Fruit fly (Drosophila melanogaster): ENCODE measurements around the gene CG44000.

The CG44000 gene

DNA sequence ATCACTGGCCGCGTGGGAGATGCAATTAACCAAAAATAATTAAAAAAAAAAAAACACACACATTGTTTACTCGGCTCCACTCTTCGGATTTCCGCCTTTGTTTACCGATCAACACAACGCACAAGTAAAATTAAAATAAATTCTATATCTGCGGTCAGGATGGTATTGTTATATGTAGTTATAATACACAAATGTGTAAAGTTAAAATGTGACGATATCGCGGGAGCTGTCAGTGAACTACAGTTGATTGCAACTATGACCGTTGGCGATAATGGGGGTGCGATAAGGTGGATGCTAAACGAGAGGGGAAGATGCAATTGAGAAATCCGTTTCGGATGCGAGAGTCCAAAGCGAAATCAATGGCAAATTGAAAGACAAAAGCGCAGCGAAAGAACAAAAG, 36.7 kb upstream of the CG44000 start:
- TF ChIP-seq CG8159 (tag; optimal IDR thresholded peaks at IDR 0.05) (no peak), Pif1B (GFP tag; optimal IDR thresholded peaks at IDR 0.05) (no peak), CG17806 (tag; optimal IDR thresholded peaks at IDR 0.05) (no peak), CG13204 (GFP tag; optimal IDR thresholded peaks at IDR 0.05) (no peak), D1 (tag; optimal IDR thresholded peaks at IDR 0.05) (no peak), CG4496 (GFP tag; IDR thresholded peaks at IDR 0.05) (no peak), EcR (GFP tag; optimal IDR thresholded peaks at IDR 0.05) (peak; percentile 47)

DNA sequence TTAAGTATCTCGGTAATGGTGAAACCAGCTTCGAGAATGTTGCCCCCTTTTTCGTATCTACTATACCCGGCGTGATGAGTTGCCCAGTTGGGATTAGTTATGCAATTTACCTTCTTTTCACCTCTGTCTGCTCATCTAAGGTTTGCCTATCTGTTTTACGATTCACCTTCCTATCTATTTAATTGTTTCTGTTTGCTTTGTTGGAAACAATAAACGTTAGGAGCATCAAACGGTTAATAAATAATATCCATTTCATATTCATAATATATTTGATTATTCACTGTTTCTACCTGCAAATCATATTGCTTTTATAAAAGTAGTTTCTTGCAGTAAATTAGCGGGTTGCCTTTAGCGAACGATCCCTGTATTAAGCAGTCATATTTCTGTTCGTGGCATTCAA, 35.8 kb upstream of the CG44000 start:
- TF ChIP-seq CG8301 (tag; optimal IDR thresholded peaks at IDR 0.05) (no peak), D1 (tag; optimal IDR thresholded peaks at IDR 0.05) (no peak), EcR (GFP tag; optimal IDR thresholded peaks at IDR 0.05) (peak; percentile 19), CG8159 (tag; optimal IDR thresholded peaks at IDR 0.05) (peak; percentile 0), Snoo (tag; optimal IDR thresholded peaks at IDR 0.05) (no peak), Ets98B (GFP tag; IDR thresholded peaks at IDR 0.05) (peak; percentile 25; the same call in 1 of the 2 replicates), CG32121 (GFP tag; IDR thresholded peaks at IDR 0.05) (no peak)

- TF ChIP-seq CG12605 (GFP tag; IDR thresholded peaks at IDR 0.05) (0 out of 2 replicates have a peak, but pooled peaks have one; percentile 12), rn (GFP tag; IDR thresholded peaks at IDR 0.05) (no peak), EcR (GFP tag; optimal IDR thresholded peaks at IDR 0.05) (peak; percentile 44), CG8301 (tag; optimal IDR thresholded peaks at IDR 0.05) (no peak), Pif1B (GFP tag; optimal IDR thresholded peaks at IDR 0.05) (no peak), CG4496 (GFP tag; IDR thresholded peaks at IDR 0.05) (peak; percentile 34; the same call in 1 of the 3 replicates), CG17806 (tag; optimal IDR thresholded peaks at IDR 0.05) (peak; percentile 11), Ets98B (GFP tag; IDR thresholded peaks at IDR 0.05) (no peak), CG15710 (tag; optimal IDR thresholded peaks at IDR 0.05) (no peak), Pif1A (GFP tag; optimal IDR thresholded peaks at IDR 0.05) (no peak)
These were observed 33.6 kb upstream of the CG44000 start, which contains the start of gene Rtnl1 for dm6 chr2L:5009306-5010030. Gene Rtnl1, minus strand, starts transcription at chr2L:5009720.

DNA sequence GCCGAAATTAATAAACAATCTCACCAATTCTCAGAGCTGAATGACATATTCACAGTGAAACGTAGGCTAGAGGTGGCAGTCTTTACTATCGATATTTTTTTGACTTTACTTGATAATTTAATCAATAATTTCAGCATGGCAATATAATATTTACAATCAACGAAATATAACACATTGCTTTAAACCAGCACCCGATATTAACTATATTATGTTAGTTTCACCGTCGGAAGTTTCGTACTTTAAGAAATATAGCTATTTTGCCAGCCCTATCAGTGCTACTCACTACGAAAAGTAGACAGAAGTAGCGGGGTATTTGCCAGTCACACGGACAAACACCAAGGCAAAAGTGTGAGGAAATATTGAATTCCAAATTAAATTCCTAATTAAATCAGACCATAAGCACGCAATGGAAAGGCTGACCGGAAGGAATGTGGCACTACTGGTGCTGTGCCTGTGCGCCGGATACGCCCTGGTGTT, 32.2 kb upstream of the CG44000 start, which contains the start of the genes CG31917, Tfb5 and SelT:
TSS of gene CG31917 (minus strand) at position 51 of the 477 bp plus-strand sequence.
TSS of gene Tfb5 (minus strand) at position 51 of the 477 bp plus-strand sequence.
TSS of gene SelT (plus strand) at position 139 of the 477 bp plus-strand sequence.
- no peak for TF ChIP-seq CG14655 (GFP tag; optimal IDR thresholded peaks at IDR 0.05)
- peak; percentile 13 for TF ChIP-seq CG17806 (tag; optimal IDR thresholded peaks at IDR 0.05)
- no peak for TF ChIP-seq CG12605 (GFP tag; IDR thresholded peaks at IDR 0.05)
- TF ChIP-seq EcR (GFP tag; optimal IDR thresholded peaks at IDR 0.05): peak; percentile 29
- no peak for TF ChIP-seq CG4496 (GFP tag; IDR thresholded peaks at IDR 0.05)
- TF ChIP-seq CG13204 (GFP tag; optimal IDR thresholded peaks at IDR 0.05): no peak
- TF ChIP-seq Pif1A (GFP tag; optimal IDR thresholded peaks at IDR 0.05): no peak
- no peak for TF ChIP-seq Snoo (tag; optimal IDR thresholded peaks at IDR 0.05)
- no peak for TF ChIP-seq Ets98B (GFP tag; IDR thresholded peaks at IDR 0.05)
- TF ChIP-seq CG8159 (tag; optimal IDR thresholded peaks at IDR 0.05): peak; percentile 31
- TF ChIP-seq rn (GFP tag; IDR thresholded peaks at IDR 0.05): no peak
- no peak for TF ChIP-seq CG32121 (GFP tag; IDR thresholded peaks at IDR 0.05)
- TF ChIP-seq CG15710 (tag; optimal IDR thresholded peaks at IDR 0.05): peak; percentile 43

DNA sequence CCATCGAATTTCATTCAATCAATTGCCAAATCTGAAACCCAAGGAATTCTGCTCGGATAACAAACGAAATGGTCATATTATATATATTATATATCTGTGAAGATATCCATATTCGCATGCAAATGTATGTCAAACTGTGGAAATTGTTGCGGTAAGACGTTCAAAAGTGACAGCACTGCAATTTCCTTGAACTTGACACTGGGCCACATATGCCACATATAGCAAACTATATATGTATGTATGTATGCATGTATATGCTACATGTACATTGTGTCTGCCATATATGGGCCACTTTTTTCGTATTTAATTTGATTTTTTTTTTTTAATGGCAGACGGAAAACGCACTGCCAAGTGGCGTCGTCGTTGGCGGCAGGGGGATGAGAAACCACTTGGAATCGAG, 22.6 kb upstream of the CG44000 start:
- TF ChIP-seq EcR (GFP tag; optimal IDR thresholded peaks at IDR 0.05): peak; percentile 20
- no peak for TF ChIP-seq fd96Ca (GFP tag; IDR thresholded peaks at IDR 0.05)
- TF ChIP-seq gl (tag; optimal IDR thresholded peaks at IDR 0.05): no peak
- no peak for TF ChIP-seq Ets98B (GFP tag; IDR thresholded peaks at IDR 0.05)
- no peak for TF ChIP-seq CG14655 (GFP tag; optimal IDR thresholded peaks at IDR 0.05)

DNA sequence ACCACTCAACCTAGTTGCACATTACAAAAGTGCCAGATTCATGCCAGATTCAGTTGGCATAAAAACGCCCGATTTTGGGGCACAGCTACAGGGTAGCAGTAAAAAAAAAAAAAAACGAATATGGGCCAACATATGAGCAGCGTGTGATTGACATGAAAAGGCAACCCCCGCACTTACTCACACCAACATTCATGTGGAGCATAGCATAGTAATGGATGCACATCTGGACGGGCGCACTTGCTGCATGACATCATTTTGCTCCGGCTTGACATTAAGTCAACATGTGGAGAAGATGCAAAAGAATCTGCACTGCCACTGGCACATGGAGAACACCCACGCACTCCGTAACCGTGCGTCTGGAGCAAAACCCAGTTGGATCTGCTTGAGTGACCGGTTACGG, 20.5 kb upstream of the CG44000 start:
- no peak for TF ChIP-seq Snoo (tag; optimal IDR thresholded peaks at IDR 0.05)
- no peak for TF ChIP-seq CG8159 (tag; optimal IDR thresholded peaks at IDR 0.05)
- no peak for TF ChIP-seq CG32121 (GFP tag; IDR thresholded peaks at IDR 0.05)
- no peak for TF ChIP-seq D1 (tag; optimal IDR thresholded peaks at IDR 0.05)
- no peak for TF ChIP-seq Pif1A (GFP tag; optimal IDR thresholded peaks at IDR 0.05)
- no peak for TF ChIP-seq CG8301 (tag; optimal IDR thresholded peaks at IDR 0.05)
- no peak for TF ChIP-seq fd96Ca (GFP tag; IDR thresholded peaks at IDR 0.05)
- TF ChIP-seq CG12605 (GFP tag; IDR thresholded peaks at IDR 0.05): no peak
- TF ChIP-seq CG17806 (tag; optimal IDR thresholded peaks at IDR 0.05): no peak
- TF ChIP-seq CG15710 (tag; optimal IDR thresholded peaks at IDR 0.05): no peak
- TF ChIP-seq gl (tag; optimal IDR thresholded peaks at IDR 0.05): no peak
- no peak for TF ChIP-seq Ets98B (GFP tag; IDR thresholded peaks at IDR 0.05)

DNA sequence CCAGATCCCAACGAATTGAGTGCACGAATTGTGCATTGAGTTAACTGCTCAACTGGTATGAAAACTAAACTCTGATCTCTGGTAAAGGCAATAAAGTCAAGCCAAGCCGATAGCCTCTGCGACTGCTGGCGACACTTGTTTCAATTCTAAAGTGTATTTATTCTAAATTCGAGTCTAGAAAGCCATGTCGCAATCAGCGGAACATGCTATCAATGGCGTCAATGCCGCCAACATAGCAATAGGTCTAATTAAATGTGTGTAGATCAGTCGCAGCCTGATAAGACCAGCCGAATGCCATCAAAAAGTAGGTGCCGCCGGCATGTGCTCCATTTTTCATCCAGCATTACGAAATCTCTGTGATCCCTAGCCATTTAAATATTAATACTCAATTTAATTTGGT, 17.5 kb upstream of the CG44000 start:
- TF ChIP-seq Pif1A (GFP tag; optimal IDR thresholded peaks at IDR 0.05) (no peak), CG9948 (tag; optimal IDR thresholded peaks at IDR 0.05) (no peak), Pif1B (GFP tag; optimal IDR thresholded peaks at IDR 0.05) (no peak), Snoo (tag; optimal IDR thresholded peaks at IDR 0.05) (no peak), CG12605 (GFP tag; IDR thresholded peaks at IDR 0.05) (no peak), CG8301 (tag; optimal IDR thresholded peaks at IDR 0.05) (no peak)

Measured in whole organism, pupa.